Fruit fly (Drosophila melanogaster): Measurements from ENCODE around the gene yellow-k.

yellow-k gene

dm6 chr3L:15534274-15535227, 14.1 kb downstream of the yellow-k start (continued):
- TF ChIP-seq Hand (GFP tag; optimal IDR thresholded peaks at IDR 0.05) (peak; percentile 12), Dip2 (GFP tag; IDR thresholded peaks at IDR 0.05) (no peak), sim (GFP tag; IDR thresholded peaks at IDR 0.05) (no peak), eyg (GFP tag; optimal IDR thresholded peaks at IDR 0.05) (no peak), fru (optimal IDR thresholded peaks at IDR 0.05) (no peak), Ptx1 (GFP tag; IDR thresholded peaks at IDR 0.05) (peak; percentile 34; the same call in 1 of the 2 replicates), Rfx (GFP tag; IDR thresholded peaks at IDR 0.05) (no peak; the same call in 1 of the 2 replicates), tgo (GFP tag; IDR thresholded peaks at IDR 0.05) (no peak), croc (GFP tag; conservative IDR thresholded peaks at IDR 0.05) (no peak), HHEX (GFP tag; optimal IDR thresholded peaks at IDR 0.05) (peak; percentile 32), Ravus (GFP tag; IDR thresholded peaks at IDR 0.05) (no peak), psq (GFP tag; optimal IDR thresholded peaks at IDR 0.05) (peak; percentile 20), CG11696 (GFP tag; IDR thresholded peaks at IDR 0.05) (no peak), tx (GFP tag; optimal IDR thresholded peaks at IDR 0.05) (peak; percentile 9), CG4730 (GFP tag; IDR thresholded peaks at IDR 0.05) (no peak), Hmx (GFP tag; optimal IDR thresholded peaks at IDR 0.05) (peak; percentile 49), zfh1 (GFP tag; IDR thresholded peaks at IDR 0.05) (0 out of 3 replicates have a peak, but pooled peaks have one; percentile 7), ci (GFP tag; IDR thresholded peaks at IDR 0.05) (peak; percentile 61; the same call in 2 of the 3 replicates), so (GFP tag; IDR thresholded peaks at IDR 0.05) (no peak), repo (GFP tag; optimal IDR thresholded peaks at IDR 0.05) (no peak), lmd (GFP tag; IDR thresholded peaks at IDR 0.05) (peak; percentile 58; the same call in 1 of the 2 replicates), CG12769 (tag; optimal IDR thresholded peaks at IDR 0.05) (peak; percentile 61), Hsf (GFP tag; optimal IDR thresholded peaks at IDR 0.05) (peak; percentile 57), ab (GFP tag; optimal IDR thresholded peaks at IDR 0.05) (no peak), CG12659 (GFP tag; optimal IDR thresholded peaks at IDR 0.05) (peak; percentile 77), D19B (GFP tag; optimal IDR thresholded peaks at IDR 0.05) (peak; percentile 99), CG32772 (GFP tag; IDR thresholded peaks at IDR 0.05) (no peak; the same call in none of the 2 replicates), klu (GFP tag; IDR thresholded peaks at IDR 0.05) (no peak), H2.0 (GFP tag; IDR thresholded peaks at IDR 0.05) (peak; percentile 29; the same call in 1 of the 2 replicates), CG17829 (tag; optimal IDR thresholded peaks at IDR 0.05) (peak; percentile 22), sr (GFP tag; IDR thresholded peaks at IDR 0.05) (no peak), az2 (GFP tag; optimal IDR thresholded peaks at IDR 0.05) (peak; percentile 65), chn (GFP tag; optimal IDR thresholded peaks at IDR 0.05) (peak; percentile 52), CG30403 (GFP tag; optimal IDR thresholded peaks at IDR 0.05) (peak; percentile 87), esg (GFP tag; conservative IDR thresholded peaks at IDR 0.05) (peak; percentile 20; the same call in 1 of the 2 replicates), Doc3 (GFP tag; IDR thresholded peaks at IDR 0.05; ENCODE audit: partially characterized antibody) (no peak), bab2 (GFP tag; optimal IDR thresholded peaks at IDR 0.05) (peak; percentile 61), CG8944 (GFP tag; optimal IDR thresholded peaks at IDR 0.05) (peak; percentile 59), pum (GFP tag; optimal IDR thresholded peaks at IDR 0.05) (peak; percentile 59), Sox100B (GFP tag; optimal IDR thresholded peaks at IDR 0.05) (peak; percentile 78), CG2875 (GFP tag; optimal IDR thresholded peaks at IDR 0.05) (no peak), Abd-B (GFP tag; optimal IDR thresholded peaks at IDR 0.05) (peak; percentile 68), E2f1 (GFP tag; IDR thresholded peaks at IDR 0.05) (0 out of 2 replicates have a peak, but pooled peaks have one; percentile 20), Gug (GFP tag; IDR thresholded peaks at IDR 0.05) (peak; percentile 55; the same call in 2 of the 4 replicates), cas (GFP tag; IDR thresholded peaks at IDR 0.05) (no peak), fd64A (GFP tag; optimal IDR thresholded peaks at IDR 0.05) (no peak), CG18262 (tag; optimal IDR thresholded peaks at IDR 0.05) (peak; percentile 85), prd (optimal IDR thresholded peaks at IDR 0.05) (no peak), prd (GFP tag; IDR thresholded peaks at IDR 0.05) (peak; percentile 58), Dp (GFP tag; optimal IDR thresholded peaks at IDR 0.05) (no peak)

Data from whole organism, embryonic.